Worm (Caenorhabditis elegans): ENCODE data around the gene mrpl-39.

DNA sequence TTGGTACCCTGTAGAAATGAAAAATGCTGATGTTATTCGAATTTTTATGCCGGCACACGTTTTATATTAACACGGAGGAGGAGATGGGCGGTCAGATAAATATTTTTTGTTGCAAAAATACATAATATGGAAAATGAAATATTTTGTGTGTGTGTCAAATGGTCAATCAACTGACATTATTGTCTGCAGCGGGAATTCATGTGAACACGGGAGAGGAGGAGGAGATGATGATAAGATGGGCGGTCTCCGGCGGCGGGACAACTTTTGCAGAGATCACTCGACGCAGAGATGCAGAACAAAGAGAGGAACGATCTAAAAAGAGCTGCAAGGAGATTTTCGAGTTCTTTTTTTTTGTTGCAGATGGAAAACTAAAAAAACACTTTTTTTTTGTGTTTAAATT is 49.7 kb upstream of the mrpl-39 start, which contains the start of gene dhs-13:
- TF ChIP-seq pha-2 (tag; optimal IDR thresholded peaks at IDR 0.05) (no peak), nhr-11 (tag; optimal IDR thresholded peaks at IDR 0.05) (no peak), F13H6.1 (tag; optimal IDR thresholded peaks at IDR 0.05) (no peak), fax-1 (tag; optimal IDR thresholded peaks at IDR 0.05) (no peak), ama-1 (optimal IDR thresholded peaks at IDR 0.05) (no peak), unc-86 (tag; optimal IDR thresholded peaks at IDR 0.05) (no peak), elt-2 (tag; optimal IDR thresholded peaks at IDR 0.05) (no peak), Y22D7AL.16 (tag; optimal IDR thresholded peaks at IDR 0.05) (no peak), T23F11.4 (GFP tag; optimal IDR thresholded peaks at IDR 0.05) (no peak), fkh-10 (GFP tag; optimal IDR thresholded peaks at IDR 0.05) (no peak), ceh-30 (tag; optimal IDR thresholded peaks at IDR 0.05) (no peak), pag-3 (tag; optimal IDR thresholded peaks at IDR 0.05; ENCODE audit: borderline replicate concordance) (no peak)
